Worm (Caenorhabditis elegans): ENCODE measurements around the gene semi-1.

Gene semi-1

ce11 chrV:13484339-13484738 is 30.7 kb downstream of the semi-1 start, which contains the start of gene T10G3.4:
Gene T10G3.4 (minus strand): TSS chrV:13484439.
- TF ChIP-seq ztf-29 (GFP tag; IDR thresholded peaks at IDR 0.05) (no peak), klf-2 (GFP tag; conservative IDR thresholded peaks at IDR 0.05) (no peak), flt-1 (GFP tag; IDR thresholded peaks at IDR 0.05) (no peak), ztf-23 (GFP tag; IDR thresholded peaks at IDR 0.05) (no peak), med-1 (GFP tag; optimal IDR thresholded peaks at IDR 0.05; ENCODE audit: insufficient read depth) (no peak), cog-1 (tag; optimal IDR thresholded peaks at IDR 0.05) (no peak), ref-1 (GFP tag; conservative IDR thresholded peaks at IDR 0.05) (no peak), tab-1 (GFP tag; IDR thresholded peaks at IDR 0.05) (no peak), T22C8.4 (GFP tag; IDR thresholded peaks at IDR 0.05) (no peak)

- no peak for TF ChIP-seq tab-1 (GFP tag; IDR thresholded peaks at IDR 0.05)
- no peak for TF ChIP-seq T22C8.4 (GFP tag; IDR thresholded peaks at IDR 0.05)
- TF ChIP-seq klf-2 (GFP tag; conservative IDR thresholded peaks at IDR 0.05), result no peak
- no peak for TF ChIP-seq cog-1 (tag; optimal IDR thresholded peaks at IDR 0.05)
- no peak for TF ChIP-seq med-1 (GFP tag; optimal IDR thresholded peaks at IDR 0.05; ENCODE audit: insufficient read depth)
- no peak for TF ChIP-seq flt-1 (GFP tag; IDR thresholded peaks at IDR 0.05)
- TF ChIP-seq ref-1 (GFP tag; conservative IDR thresholded peaks at IDR 0.05), result no peak
- TF ChIP-seq ztf-23 (GFP tag; IDR thresholded peaks at IDR 0.05), result no peak
- TF ChIP-seq ztf-29 (GFP tag; IDR thresholded peaks at IDR 0.05), result no peak
Measured at ce11 chrV:13479766-13480165, 35.2 kb downstream of the semi-1 start, which contains the start of gene T10G3.2. Gene T10G3.2 (minus strand): TSS chrV:13479866.

ce11 chrV:13476350-13476749 is 38.7 kb downstream of the semi-1 start, which contains the start of gene T10G3.8:
Gene T10G3.8 (minus strand): TSS chrV:13476450.
- TF ChIP-seq ztf-29 (GFP tag; IDR thresholded peaks at IDR 0.05), result no peak
- TF ChIP-seq med-1 (GFP tag; optimal IDR thresholded peaks at IDR 0.05; ENCODE audit: insufficient read depth), result no peak
- no peak for TF ChIP-seq flt-1 (GFP tag; IDR thresholded peaks at IDR 0.05)
- TF ChIP-seq tab-1 (GFP tag; IDR thresholded peaks at IDR 0.05), result no peak
- no peak for TF ChIP-seq ztf-23 (GFP tag; IDR thresholded peaks at IDR 0.05)
- no peak for TF ChIP-seq cog-1 (tag; optimal IDR thresholded peaks at IDR 0.05)
- TF ChIP-seq T22C8.4 (GFP tag; IDR thresholded peaks at IDR 0.05), result no peak
- TF ChIP-seq ref-1 (GFP tag; conservative IDR thresholded peaks at IDR 0.05), result no peak
- TF ChIP-seq klf-2 (GFP tag; conservative IDR thresholded peaks at IDR 0.05), result no peak

DNA sequence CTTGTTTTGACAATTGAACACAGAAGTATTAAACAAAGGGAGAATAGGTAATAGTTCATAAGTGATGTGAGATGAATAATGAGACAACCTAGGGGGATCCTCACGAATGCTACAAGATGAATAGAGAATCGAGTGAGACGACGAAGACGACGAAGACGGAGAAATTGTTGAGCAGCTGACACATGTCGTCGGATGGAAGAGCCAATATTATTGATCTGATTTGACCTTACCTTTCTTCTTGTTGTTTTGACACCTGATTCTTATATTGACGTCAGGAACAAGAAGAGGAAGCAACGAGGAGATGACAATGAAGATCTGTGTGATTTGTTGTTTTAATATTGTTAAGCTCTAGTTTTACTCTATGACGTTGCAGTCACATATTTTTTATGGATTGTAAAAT is 41.5 kb downstream of the semi-1 start, which contains the start of gene T10G3.1:
Gene T10G3.1, minus strand, starts transcription at position 213 of the 400 bp plus-strand sequence.
- TF ChIP-seq tab-1 (GFP tag; IDR thresholded peaks at IDR 0.05) (no peak), ref-1 (GFP tag; conservative IDR thresholded peaks at IDR 0.05) (no peak), ztf-29 (GFP tag; IDR thresholded peaks at IDR 0.05) (no peak), flt-1 (GFP tag; IDR thresholded peaks at IDR 0.05) (no peak)

DNA sequence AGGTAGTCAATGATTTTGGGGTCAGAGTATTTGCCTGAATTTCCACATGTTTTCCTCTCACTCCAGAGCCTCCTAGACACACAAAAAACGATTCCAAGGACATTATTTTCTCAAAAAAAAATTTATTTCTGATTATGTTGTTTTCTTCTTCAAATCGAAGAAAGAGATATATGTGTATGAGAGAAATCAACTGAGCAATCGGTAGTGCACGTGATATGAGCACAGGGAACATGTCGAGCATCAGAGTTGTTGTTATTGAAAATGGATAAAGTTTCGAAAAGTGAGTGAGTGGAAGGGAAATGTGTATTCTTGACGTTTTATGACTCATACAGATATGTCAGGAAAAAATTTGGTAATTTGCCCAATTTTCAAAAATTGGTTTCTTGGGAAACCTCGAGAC is 43.0 kb downstream of the semi-1 start:
- TF ChIP-seq flt-1 (GFP tag; IDR thresholded peaks at IDR 0.05) (no peak), cog-1 (tag; optimal IDR thresholded peaks at IDR 0.05) (no peak), ztf-23 (GFP tag; IDR thresholded peaks at IDR 0.05) (no peak), tab-1 (GFP tag; IDR thresholded peaks at IDR 0.05) (no peak), klf-2 (GFP tag; conservative IDR thresholded peaks at IDR 0.05) (no peak), ztf-29 (GFP tag; IDR thresholded peaks at IDR 0.05) (no peak), med-1 (GFP tag; optimal IDR thresholded peaks at IDR 0.05; ENCODE audit: insufficient read depth) (no peak), ref-1 (GFP tag; conservative IDR thresholded peaks at IDR 0.05) (no peak), T22C8.4 (GFP tag; IDR thresholded peaks at IDR 0.05) (no peak)

DNA sequence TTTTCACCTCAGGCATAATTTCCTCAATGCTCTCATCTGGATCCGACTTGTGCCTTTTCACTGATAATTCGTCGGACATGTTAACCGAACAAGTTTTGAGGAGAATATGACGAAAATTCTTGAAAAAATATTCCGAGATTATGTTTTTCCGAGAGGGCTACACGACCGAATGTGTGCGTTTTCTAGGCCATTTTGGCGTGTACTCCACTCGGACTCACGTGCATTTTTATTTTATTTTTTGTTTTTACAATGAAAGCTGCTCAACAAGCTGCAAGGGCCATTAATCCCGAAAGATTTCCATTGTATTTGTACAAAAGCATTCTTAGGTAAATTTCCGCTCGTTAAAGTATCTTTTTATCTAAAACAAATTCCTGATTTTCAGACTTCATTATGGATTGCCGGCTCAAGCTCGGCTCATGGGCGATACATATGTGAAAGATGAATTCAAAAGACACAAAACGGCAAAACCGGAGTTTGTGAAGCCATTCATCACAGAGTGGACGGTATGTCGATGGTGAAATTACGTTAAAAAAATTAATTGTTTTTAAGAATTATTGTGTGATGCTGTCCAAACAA is 46.7 kb downstream of the semi-1 start, which contains the start of the genes F25H9.6 and F25H9.7:
Gene F25H9.6, minus strand, starts transcription at position 172 of the 576 bp plus-strand sequence.
Gene F25H9.7, plus strand, starts transcription at position 187 of the 576 bp plus-strand sequence.
- TF ChIP-seq ztf-23 (GFP tag; IDR thresholded peaks at IDR 0.05) (peak; percentile 76; the same call in 1 of the 2 replicates), T22C8.4 (GFP tag; IDR thresholded peaks at IDR 0.05) (no peak), ztf-29 (GFP tag; IDR thresholded peaks at IDR 0.05) (no peak), tab-1 (GFP tag; IDR thresholded peaks at IDR 0.05) (no peak), cog-1 (tag; optimal IDR thresholded peaks at IDR 0.05) (peak; percentile 31), ref-1 (GFP tag; conservative IDR thresholded peaks at IDR 0.05) (no peak), med-1 (GFP tag; optimal IDR thresholded peaks at IDR 0.05; ENCODE audit: insufficient read depth) (no peak), flt-1 (GFP tag; IDR thresholded peaks at IDR 0.05) (peak; percentile 65; the same call in 1 of the 2 replicates), klf-2 (GFP tag; conservative IDR thresholded peaks at IDR 0.05) (no peak)

ce11 chrV:13464123-13464522 is 50.9 kb downstream of the semi-1 start:
- TF ChIP-seq cog-1 (tag; optimal IDR thresholded peaks at IDR 0.05) (no peak), ztf-23 (GFP tag; IDR thresholded peaks at IDR 0.05) (no peak), flt-1 (GFP tag; IDR thresholded peaks at IDR 0.05) (no peak), med-1 (GFP tag; optimal IDR thresholded peaks at IDR 0.05; ENCODE audit: insufficient read depth) (no peak), tab-1 (GFP tag; IDR thresholded peaks at IDR 0.05) (no peak), klf-2 (GFP tag; conservative IDR thresholded peaks at IDR 0.05) (no peak), ref-1 (GFP tag; conservative IDR thresholded peaks at IDR 0.05) (no peak), ztf-29 (GFP tag; IDR thresholded peaks at IDR 0.05) (no peak), T22C8.4 (GFP tag; IDR thresholded peaks at IDR 0.05) (no peak)

DNA sequence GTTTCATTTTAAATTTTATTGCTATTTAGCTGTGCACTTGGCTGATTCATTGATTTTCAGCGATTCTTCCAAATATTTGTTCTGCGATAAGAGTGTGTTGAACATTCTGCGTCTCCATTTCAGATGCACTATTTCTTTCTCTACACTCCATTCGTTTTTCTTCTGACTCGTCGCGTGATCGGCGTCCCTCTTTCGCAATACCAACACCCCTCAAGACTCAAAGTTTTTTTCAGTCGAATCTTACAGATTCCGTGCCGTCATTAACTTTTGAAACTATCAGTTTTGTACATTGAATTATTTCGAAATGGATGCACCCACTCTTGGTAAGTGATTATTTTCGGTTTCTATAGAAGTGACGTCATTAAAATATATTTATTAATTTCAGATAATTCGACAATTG is 52.0 kb downstream of the semi-1 start, which contains the start of gene frm-10:
Gene frm-10, plus strand, starts transcription at position 234 of the 400 bp plus-strand sequence.
- no peak for TF ChIP-seq ref-1 (GFP tag; conservative IDR thresholded peaks at IDR 0.05)
- no peak for TF ChIP-seq flt-1 (GFP tag; IDR thresholded peaks at IDR 0.05)
- no peak for TF ChIP-seq cog-1 (tag; optimal IDR thresholded peaks at IDR 0.05)
- no peak for TF ChIP-seq klf-2 (GFP tag; conservative IDR thresholded peaks at IDR 0.05)
- no peak for TF ChIP-seq T22C8.4 (GFP tag; IDR thresholded peaks at IDR 0.05)
- no peak for TF ChIP-seq ztf-29 (GFP tag; IDR thresholded peaks at IDR 0.05)
- no peak for TF ChIP-seq med-1 (GFP tag; optimal IDR thresholded peaks at IDR 0.05; ENCODE audit: insufficient read depth)
- TF ChIP-seq tab-1 (GFP tag; IDR thresholded peaks at IDR 0.05), result no peak
- TF ChIP-seq ztf-23 (GFP tag; IDR thresholded peaks at IDR 0.05), result no peak
